Worm (Caenorhabditis elegans) whole organism, young adult: Measurements from ENCODE around the gene rme-1.
A peak's percentile ranks its signal among the peaks of the same experiment; 100 is the strongest.

Experiments
- B0019.2 ChIP-seq: fragments of 200-800 bp; sonication (Bioruptor generic); conservative IDR thresholded peaks from 2 replicates; pipeline ENCODE4 v1.3.6; 2022; ENCODE audit warnings: missing genetic modification reagents, missing genetic modification characterization, missing compliant biosample characterization
- C06A6.2 ChIP-seq: fragments of 200-800 bp; sonication (Bioruptor generic); conservative IDR thresholded peaks from 2 replicates; pipeline ENCODE4 v1.3.6; 2022; ENCODE audit warnings: missing genetic modification characterization, missing compliant biosample characterization
- F52B5.7 ChIP-seq: sonication (generic microtip); optimal IDR thresholded peaks from 2 replicates; lab custom pipeline; 2016; ENCODE audit warnings: mild to moderate bottlenecking, missing genetic modification characterization, missing compliant biosample characterization
- aptf-3 ChIP-seq: fragments of 200-800 bp; sonication (Bioruptor generic); IDR thresholded peaks from 2 replicates; pipeline ENCODE4 v1.3.6; 2022; ENCODE audit warnings: missing genetic modification characterization, missing compliant biosample characterization
- cebp-2 ChIP-seq: fragments of 200-800 bp; sonication (Bioruptor generic); IDR thresholded peaks from 2 replicates; pipeline ENCODE4 v1.3.6; 2022; ENCODE audit warnings: missing genetic modification characterization, missing compliant biosample characterization
- ceh-27 ChIP-seq: fragments of 200-800 bp; sonication (Bioruptor generic); optimal IDR thresholded peaks from 2 replicates; lab custom pipeline; 2018; ENCODE audit warnings: mild to moderate bottlenecking, missing genetic modification characterization, moderate library complexity, missing compliant biosample characterization
- ceh-91 ChIP-seq: fragments of 200-800 bp; sonication (Bioruptor generic); IDR thresholded peaks from 2 replicates; pipeline ENCODE4 v1.3.6; 2022; ENCODE audit warnings: missing genetic modification reagents, missing genetic modification characterization, missing compliant biosample characterization
- chd-7 ChIP-seq: sonication (generic microtip); optimal IDR thresholded peaks from 2 replicates; lab custom pipeline; 2016; ENCODE audit warnings: mild to moderate bottlenecking, missing genetic modification characterization, moderate library complexity, missing compliant biosample characterization
- efl-1 ChIP-seq: fragments of 150-350 bp; optimal IDR thresholded peaks from 2 replicates; lab custom pipeline; 2014; ENCODE audit warnings: missing biosample characterization, missing genetic modification reagents, missing genetic modification characterization
- lir-1 ChIP-seq: fragments of 200-800 bp; sonication (Bioruptor generic); conservative IDR thresholded peaks from 2 replicates; pipeline ENCODE4 v1.3.6; 2022; ENCODE audit warnings: missing genetic modification reagents, missing genetic modification characterization, missing compliant biosample characterization
- lsl-1 ChIP-seq: fragments of 200-800 bp; sonication (Bioruptor generic); optimal IDR thresholded peaks from 2 replicates; lab custom pipeline; 2018; ENCODE audit warnings: mild to moderate bottlenecking, missing genetic modification characterization, moderate library complexity, missing compliant biosample characterization
- rcor-1 ChIP-seq: fragments of 200-800 bp; sonication (Bioruptor generic); IDR thresholded peaks from 2 replicates; pipeline ENCODE4 v1.3.6; 2022; ENCODE audit warnings: missing genetic modification reagents, missing genetic modification characterization, missing compliant biosample characterization
- unc-62 ChIP-seq: fragments of 150-350 bp; optimal IDR thresholded peaks from 2 replicates; lab custom pipeline; 2014; ENCODE audit warnings: missing biosample characterization, missing genetic modification reagents, missing genetic modification characterization
- ztf-6 ChIP-seq: fragments of 200-800 bp; sonication (Bioruptor generic); IDR thresholded peaks from 2 replicates; pipeline ENCODE4 v1.3.6; 2022; ENCODE audit warnings: missing genetic modification reagents, missing genetic modification characterization, missing compliant biosample characterization

Gene rme-1

ce11 chrV:6253936-6254335 lies 45.3 kb downstream of the rme-1 start:
- no peak for TF ChIP-seq C06A6.2 (GFP tag; lab: Robert Waterston, UW)
- TF ChIP-seq ceh-91 (GFP tag; lab: Robert Waterston, UW): no peak
- no peak for TF ChIP-seq aptf-3 (GFP tag; lab: Robert Waterston, UW)
- no peak for TF ChIP-seq ceh-27 (GFP tag; lab: Kevin White, UChicago)
- no peak for TF ChIP-seq unc-62 (GFP tag; lab: Kevin White, UChicago)
- TF ChIP-seq chd-7 (tag; lab: Kevin White, UChicago): no peak
- no peak for TF ChIP-seq ztf-6 (GFP tag; lab: Robert Waterston, UW)
- TF ChIP-seq B0019.2 (GFP tag; lab: Robert Waterston, UW): no peak
- TF ChIP-seq lir-1 (GFP tag; lab: Robert Waterston, UW): no peak
- no peak for TF ChIP-seq F52B5.7 (tag; lab: Kevin White, UChicago)
- TF ChIP-seq efl-1 (GFP tag; lab: Kevin White, UChicago): no peak
- TF ChIP-seq rcor-1: no peak
- TF ChIP-seq, all 124 proteins: peak for 0

ce11 chrV:6259139-6259538 lies 50.5 kb downstream of the rme-1 start, which contains the start of gene K08B12.1:
Gene K08B12.1, plus strand, starts transcription at chrV:6259367.
- 0 out of 2 replicates have a peak, but pooled peaks have one; percentile 49 for TF ChIP-seq cebp-2 (GFP tag; lab: Robert Waterston, UW)
- TF ChIP-seq lsl-1 (GFP tag; lab: Kevin White, UChicago): no peak
